Worm (Caenorhabditis elegans) whole organism, L4 larva: ENCODE data around the gene D2045.8.

Experiments used
- D1046.2 ChIP-seq: fragments of 200-800 bp; sonication (Bioruptor generic); IDR thresholded peaks from 2 replicates; pipeline ENCODE4 v1.3.6; 2022; ENCODE audit warnings: missing genetic modification characterization, missing compliant biosample characterization
- F10B5.3 ChIP-seq: sonication (generic microtip); optimal IDR thresholded peaks from 2 replicates; lab custom pipeline; 2016; ENCODE audit warnings: mild to moderate bottlenecking, missing genetic modification characterization, missing compliant biosample characterization
- F26F4.8 ChIP-seq: fragments of 200-800 bp; sonication (Bioruptor generic); conservative IDR thresholded peaks from 2 replicates; pipeline ENCODE4 v1.3.6; 2022; ENCODE audit warnings: missing genetic modification characterization, missing compliant biosample characterization
- F44E2.7 ChIP-seq: fragments of 200-800 bp; sonication (Bioruptor generic); IDR thresholded peaks from 2 replicates; pipeline ENCODE4 v2.1.2; 2022; ENCODE audit warnings: missing genetic modification characterization, missing compliant biosample characterization
- F49E8.2 ChIP-seq: sonication (generic microtip); optimal IDR thresholded peaks from 2 replicates; lab custom pipeline; 2016; ENCODE audit warnings: missing compliant biosample characterization, mild to moderate bottlenecking, missing genetic modification characterization, borderline replicate concordance
- T26A8.4 ChIP-seq: fragments of 200-800 bp; sonication (Bioruptor generic); IDR thresholded peaks from 2 replicates; pipeline ENCODE4 v1.3.6; 2022; ENCODE audit warnings: missing genetic modification characterization, missing compliant biosample characterization
- Y75B8A.6 ChIP-seq: fragments of 200-800 bp; sonication (Bioruptor generic); IDR thresholded peaks from 2 replicates; pipeline ENCODE4 v1.3.6; 2022; ENCODE audit warnings: missing genetic modification reagents, missing genetic modification characterization, missing compliant biosample characterization
- aha-1 ChIP-seq: fragments of 150-350 bp; peaks from one replicate; lab custom pipeline; 2014; ENCODE audit warnings: missing biosample characterization, missing genetic modification characterization
- ama-1 ChIP-seq: fragments of 150-350 bp; optimal IDR thresholded peaks from 2 replicates; lab custom pipeline; 2014; ENCODE audit warnings: inconsistent platforms, mixed read lengths
- attf-4 ChIP-seq: sonication (generic microtip); optimal IDR thresholded peaks from 3 replicates; lab custom pipeline; 2017; ENCODE audit warnings: missing biosample characterization, missing genetic modification characterization
- ceh-20 ChIP-seq: fragments of 200-800 bp; sonication (Bioruptor generic); IDR thresholded peaks from 2 replicates; pipeline ENCODE4 v1.3.6; 2022; ENCODE audit warnings: missing genetic modification reagents, missing genetic modification characterization, missing compliant biosample characterization
- cey-2 ChIP-seq: sonication (generic microtip); optimal IDR thresholded peaks from 3 replicates; lab custom pipeline; 2017; ENCODE audit warnings: missing genetic modification characterization, mild to moderate bottlenecking, missing compliant biosample characterization, antibody characterized with exemption, borderline replicate concordance; ENCODE audit not compliant: insufficient read depth
- ctbp-1 ChIP-seq: fragments of 200-800 bp; sonication (Bioruptor generic); IDR thresholded peaks from 2 replicates; pipeline ENCODE4 v1.3.6; 2022; ENCODE audit warnings: missing genetic modification reagents, missing genetic modification characterization, missing compliant biosample characterization
- daf-16 ChIP-seq, 3 experiments: sonication (generic microtip); optimal IDR thresholded peaks; 2 replicates each; lab custom pipeline; 2016 to 2017; ENCODE audit warnings: missing genetic modification characterization in 3 of 3, missing genetic modification reagents in 3 of 3, mild to moderate bottlenecking in 2 of 3, missing compliant biosample characterization in 2 of 3, missing biosample characterization in 1 of 3, moderate library complexity in 1 of 3
- dmd-6 ChIP-seq: fragments of 200-800 bp; sonication (Bioruptor generic); IDR thresholded peaks from 2 replicates; pipeline ENCODE4 v1.3.6; 2022; ENCODE audit warnings: missing genetic modification reagents, missing genetic modification characterization, missing compliant biosample characterization
- dmd-8 ChIP-seq: fragments of 200-800 bp; sonication (Bioruptor generic); IDR thresholded peaks from 2 replicates; pipeline ENCODE4 v1.3.6; 2022; ENCODE audit warnings: missing genetic modification characterization, missing compliant biosample characterization
- dmd-9 ChIP-seq: fragments of 200-800 bp; sonication (Bioruptor generic); IDR thresholded peaks from 2 replicates; pipeline ENCODE4 v1.3.6; 2022; ENCODE audit warnings: missing genetic modification reagents, missing genetic modification characterization, missing compliant biosample characterization
- dpl-1 ChIP-seq: fragments of 150-350 bp; optimal IDR thresholded peaks from 2 replicates; lab custom pipeline; 2014; ENCODE audit warnings: missing biosample characterization, missing genetic modification reagents, missing genetic modification characterization
- fkh-10 ChIP-seq: fragments of 150-350 bp; optimal IDR thresholded peaks from 2 replicates; lab custom pipeline; 2014; ENCODE audit warnings: missing biosample characterization, missing genetic modification reagents, missing genetic modification characterization
- fos-1 ChIP-seq: fragments of 150-350 bp; optimal IDR thresholded peaks from 2 replicates; lab custom pipeline; 2014; ENCODE audit warnings: missing biosample characterization, missing genetic modification characterization
- gei-8 ChIP-seq: fragments of 200-800 bp; sonication (Bioruptor generic); optimal IDR thresholded peaks from 2 replicates; lab custom pipeline; 2018; ENCODE audit warnings: mild to moderate bottlenecking, missing genetic modification characterization, missing compliant biosample characterization
- hif-1 ChIP-seq, 2 experiments: sonication (generic microtip); optimal IDR thresholded peaks; 2 replicates each; lab custom pipeline; 2016 to 2017; ENCODE audit warnings: missing compliant biosample characterization in 2 of 2, missing genetic modification characterization in 2 of 2, missing genetic modification reagents in 2 of 2, missing genotype in 2 of 2, mild to moderate bottlenecking in 1 of 2
- jun-1 ChIP-seq: fragments of 150-350 bp; optimal IDR thresholded peaks from 2 replicates; lab custom pipeline; 2014; ENCODE audit warnings: missing biosample characterization, missing genetic modification reagents, missing genetic modification characterization
- lim-7 ChIP-seq: fragments of 200-800 bp; sonication (Bioruptor generic); IDR thresholded peaks from 2 replicates; pipeline ENCODE4 v1.3.6; 2022; ENCODE audit warnings: missing genetic modification characterization, missing compliant biosample characterization
- lin-1 ChIP-seq: fragments of 200-800 bp; sonication (Bioruptor generic); IDR thresholded peaks from 2 replicates; pipeline ENCODE4 v1.3.6; 2022; ENCODE audit warnings: missing genetic modification reagents, missing genetic modification characterization, missing compliant biosample characterization
- lin-13 ChIP-seq: fragments of 150-350 bp; optimal IDR thresholded peaks from 2 replicates; lab custom pipeline; 2014; ENCODE audit warnings: missing biosample characterization, missing genetic modification reagents, missing genetic modification characterization
- lin-38 ChIP-seq: fragments of 200-800 bp; sonication (Bioruptor generic); IDR thresholded peaks from 2 replicates; pipeline ENCODE4 v1.3.6; 2022; ENCODE audit warnings: missing genetic modification reagents, missing genetic modification characterization, missing compliant biosample characterization
- lin-39 ChIP-seq: fragments of 150-350 bp; optimal IDR thresholded peaks from 2 replicates; lab custom pipeline; 2014; ENCODE audit warnings: missing biosample characterization, missing genetic modification reagents, missing genetic modification characterization
- lir-3 ChIP-seq: sonication (generic microtip); optimal IDR thresholded peaks from 2 replicates; lab custom pipeline; 2016; ENCODE audit warnings: mild to moderate bottlenecking, missing genetic modification characterization, missing compliant biosample characterization
- lsy-2 ChIP-seq, 2 experiments: fragments of 150-350 bp in 1 of 2; sonication (generic microtip) in 1 of 2; optimal IDR thresholded peaks; 2 replicates each; lab custom pipeline; 2014 to 2017; ENCODE audit warnings: missing biosample characterization in 2 of 2, missing genetic modification characterization in 2 of 2
- madf-5 ChIP-seq, 2 experiments: fragments of 200-800 bp; sonication (Bioruptor generic); IDR thresholded peaks; 2 replicates each; pipeline ENCODE4 v1.3.6; 2022; ENCODE audit warnings: missing compliant biosample characterization in 2 of 2, missing genetic modification characterization in 2 of 2
- mdl-1 ChIP-seq, 2 experiments: fragments of 150-350 bp in 1 of 2; sonication (generic microtip) in 1 of 2; optimal IDR thresholded peaks; 2 replicates each; lab custom pipeline; 2014 to 2017; ENCODE audit warnings: missing biosample characterization in 2 of 2, missing genetic modification characterization in 2 of 2
- mdt-29 ChIP-seq: fragments of 200-800 bp; sonication (Bioruptor generic); IDR thresholded peaks from 2 replicates; pipeline ENCODE4 v1.3.6; 2022; ENCODE audit warnings: missing genetic modification reagents, missing genetic modification characterization, missing compliant biosample characterization
- mep-1 ChIP-seq: fragments of 150-350 bp; sonication (generic microtip); optimal IDR thresholded peaks from 3 replicates; lab custom pipeline; 2014; ENCODE audit warnings: missing biosample characterization, missing genetic modification characterization
- mxl-2 ChIP-seq: fragments of 200-800 bp; sonication (Bioruptor generic); conservative IDR thresholded peaks from 2 replicates; pipeline ENCODE4 v1.3.6; 2022; ENCODE audit warnings: missing genetic modification reagents, missing genetic modification characterization, missing compliant biosample characterization
- mxl-3 ChIP-seq: fragments of 200-800 bp; sonication (Bioruptor generic); optimal IDR thresholded peaks from 2 replicates; lab custom pipeline; 2018; ENCODE audit warnings: mild to moderate bottlenecking, missing genetic modification characterization, missing compliant biosample characterization
- nhr-102 ChIP-seq: sonication (generic microtip); optimal IDR thresholded peaks from 2 replicates; lab custom pipeline; 2016; ENCODE audit warnings: mild to moderate bottlenecking, missing genetic modification characterization, moderate library complexity, missing compliant biosample characterization
- nhr-11 ChIP-seq: fragments of 150-350 bp; optimal IDR thresholded peaks from 2 replicates; lab custom pipeline; 2014; ENCODE audit warnings: missing biosample characterization, missing genetic modification characterization
- nhr-111 ChIP-seq: fragments of 200-800 bp; sonication (Bioruptor generic); optimal IDR thresholded peaks from 2 replicates; lab custom pipeline; 2018; ENCODE audit warnings: mild to moderate bottlenecking, missing genetic modification characterization, missing compliant biosample characterization
- nhr-25 ChIP-seq: sonication (generic microtip); optimal IDR thresholded peaks from 2 replicates; lab custom pipeline; 2017; ENCODE audit warnings: missing genetic modification characterization, mild to moderate bottlenecking, missing compliant biosample characterization, antibody characterized with exemption, moderate library complexity, borderline replicate concordance; ENCODE audit not compliant: insufficient read depth
- nhr-41 ChIP-seq: fragments of 200-800 bp; sonication (Bioruptor generic); IDR thresholded peaks from 2 replicates; pipeline ENCODE4 v1.3.6; 2022; ENCODE audit warnings: missing genetic modification reagents, missing genetic modification characterization, missing compliant biosample characterization
- nhr-76 ChIP-seq: fragments of 150-350 bp; optimal IDR thresholded peaks from 2 replicates; lab custom pipeline; 2014; ENCODE audit warnings: missing biosample characterization, missing genetic modification characterization
- pqm-1 ChIP-seq: sonication (generic microtip); optimal IDR thresholded peaks from 2 replicates; lab custom pipeline; 2017; ENCODE audit warnings: missing biosample characterization, missing genetic modification characterization
- rbr-2 ChIP-seq: sonication (generic microtip); optimal IDR thresholded peaks from 2 replicates; lab custom pipeline; 2016; ENCODE audit warnings: missing genotype, missing genetic modification characterization, missing compliant biosample characterization
- skn-1 ChIP-seq: fragments of 150-350 bp; optimal IDR thresholded peaks from 2 replicates; lab custom pipeline; 2014; ENCODE audit warnings: missing biosample characterization, missing genetic modification characterization
- snpc-1.2 ChIP-seq: fragments of 200-800 bp; sonication (Bioruptor generic); IDR thresholded peaks from 2 replicates; pipeline ENCODE4 v1.3.6; 2022; ENCODE audit warnings: missing genetic modification reagents, missing genetic modification characterization, missing compliant biosample characterization
- tag-97 ChIP-seq: fragments of 200-800 bp; sonication (Bioruptor generic); IDR thresholded peaks from 2 replicates; pipeline ENCODE4 v1.3.6; 2022; ENCODE audit warnings: missing genetic modification characterization, missing compliant biosample characterization
- unc-130 ChIP-seq: sonication (generic microtip); optimal IDR thresholded peaks from 2 replicates; lab custom pipeline; 2016; ENCODE audit warnings: missing genetic modification reagents, missing genetic modification characterization, missing compliant biosample characterization
- unc-39 ChIP-seq: sonication (generic microtip); optimal IDR thresholded peaks from 2 replicates; lab custom pipeline; 2017; ENCODE audit warnings: missing biosample characterization, missing genetic modification characterization
- zfp-3 ChIP-seq: fragments of 200-800 bp; sonication (Bioruptor generic); conservative IDR thresholded peaks from 2 replicates; pipeline ENCODE4 v1.3.6; 2022; ENCODE audit warnings: missing genetic modification reagents, missing genetic modification characterization, missing compliant biosample characterization
- ztf-11 ChIP-seq: fragments of 150-350 bp; optimal IDR thresholded peaks from 2 replicates; lab custom pipeline; 2014; ENCODE audit warnings: missing biosample characterization, missing genetic modification characterization

Gene D2045.8

DNA sequence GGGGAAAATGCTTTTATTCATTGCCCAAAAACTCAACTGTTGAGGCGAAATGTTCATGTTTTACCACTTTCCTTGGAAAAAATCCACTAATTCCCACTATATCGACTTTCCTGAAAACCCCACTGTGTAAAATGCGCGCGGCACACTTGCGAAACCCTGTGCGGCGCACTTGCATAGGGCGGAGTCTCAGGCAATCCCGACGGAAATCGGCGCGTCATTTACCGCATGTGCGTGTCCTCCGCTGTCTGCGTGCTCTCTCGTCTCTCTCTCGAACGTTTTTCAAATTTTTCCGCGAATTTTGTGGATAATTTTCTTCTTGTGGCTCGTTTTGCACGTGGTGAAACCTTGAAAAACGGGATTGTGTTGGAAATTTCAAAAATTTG lies 20.9 kb upstream of the D2045.8 start, which contains the start of gene atx-2 (continued):
- TF ChIP-seq fos-1 = no peak
- TF ChIP-seq mdl-1 (tag; optimal IDR thresholded peaks at IDR 0.05; lab: Kevin White, UChicago) = peak; percentile 77 to 96
- peak; percentile 80 for TF ChIP-seq zfp-3 (GFP tag; lab: Robert Waterston, UW)
- peak; percentile 91 for TF ChIP-seq aha-1 (tag; lab: Kevin White, UChicago)
- peak; percentile 62 for TF ChIP-seq nhr-111 (GFP tag; lab: Kevin White, UChicago)
- TF ChIP-seq fkh-10 (GFP tag; lab: Kevin White, UChicago) = peak; percentile 31
- TF ChIP-seq gei-8 (GFP tag; lab: Kevin White, UChicago) = peak; percentile 54
- no peak for TF ChIP-seq pqm-1 (tag; lab: Kevin White, UChicago)
- TF ChIP-seq ctbp-1 (GFP tag; lab: Robert Waterston, UW) = peak; percentile 79
- peak in 1 of 2 experiments; percentile 79 for TF ChIP-seq hif-1 (tag; optimal IDR thresholded peaks at IDR 0.05; lab: Kevin White, UChicago)
- TF ChIP-seq ztf-11 (tag; lab: Kevin White, UChicago) = no peak
- peak; percentile 71; the same call in 1 of the 2 replicates for TF ChIP-seq Y75B8A.6 (GFP tag; lab: Robert Waterston, UW)
- TF ChIP-seq mxl-2 = peak; percentile 41; the same call in 1 of the 2 replicates
- TF ChIP-seq F26F4.8 (GFP tag; lab: Robert Waterston, UW) = no peak
- TF ChIP-seq lin-13 (GFP tag; lab: Kevin White, UChicago) = peak; percentile 83
- TF ChIP-seq lin-1 (GFP tag; lab: Robert Waterston, UW) = peak; percentile 98
- peak; percentile 40 for TF ChIP-seq skn-1 (tag; lab: Kevin White, UChicago)
- 0 out of 2 replicates have a peak, but pooled peaks have one; percentile 63 for TF ChIP-seq tag-97 (GFP tag; lab: Robert Waterston, UW)
- peak; percentile 49 to 78 for TF ChIP-seq lsy-2 (tag; optimal IDR thresholded peaks at IDR 0.05; lab: Kevin White, UChicago)
- peak; percentile 94 for TF ChIP-seq D1046.2
- no peak for TF ChIP-seq cey-2
- peak; percentile 90 for TF ChIP-seq dmd-9 (GFP tag; lab: Robert Waterston, UW)
- peak; percentile 92 for TF ChIP-seq unc-130 (GFP tag; lab: Kevin White, UChicago)
- peak; percentile 9 for TF ChIP-seq jun-1
- peak; percentile 44 to 93; a peak in 2 of 4 replicates for TF ChIP-seq madf-5 (GFP tag; IDR thresholded peaks at IDR 0.05; lab: Robert Waterston, UW)
- TF ChIP-seq lim-7 (GFP tag; lab: Robert Waterston, UW) = peak; percentile 78
- peak; percentile 71 for TF ChIP-seq dpl-1 (GFP tag; lab: Kevin White, UChicago)
- TF ChIP-seq ceh-20 (GFP tag; lab: Robert Waterston, UW) = peak; percentile 92
- peak; percentile 87 for TF ChIP-seq dmd-6 (GFP tag; lab: Robert Waterston, UW)
- TF ChIP-seq nhr-76 = no peak
- TF ChIP-seq nhr-41 (GFP tag; lab: Robert Waterston, UW) = peak; percentile 92
- no peak for TF ChIP-seq lin-39 (tag; lab: Kevin White, UChicago)
- peak; percentile 13 to 78 for TF ChIP-seq daf-16 (GFP tag; optimal IDR thresholded peaks at IDR 0.05; lab: Kevin White, UChicago)
- TF ChIP-seq daf-16 (tag; optimal IDR thresholded peaks at IDR 0.05; lab: Kevin White, UChicago) = peak; percentile 35
- TF ChIP-seq lir-3 (tag; lab: Kevin White, UChicago) = peak; percentile 11
- no peak for TF ChIP-seq attf-4 (tag; lab: Kevin White, UChicago)
- peak; percentile 98 for TF ChIP-seq lin-38 (GFP tag; lab: Robert Waterston, UW)
- TF ChIP-seq snpc-1.2 = peak; percentile 77
- peak; percentile 68 for TF ChIP-seq F49E8.2 (tag; lab: Kevin White, UChicago)
- TF ChIP-seq F10B5.3 (tag; lab: Kevin White, UChicago) = peak; percentile 65
- TF ChIP-seq dmd-8 = peak; percentile 93
- TF ChIP-seq mep-1 (tag; lab: Kevin White, UChicago) = peak; percentile 89
- TF ChIP-seq nhr-25 (tag; lab: Kevin White, UChicago) = no peak
- TF ChIP-seq mxl-3 (GFP tag; lab: Kevin White, UChicago) = peak; percentile 97
- peak; percentile 85 for TF ChIP-seq F44E2.7 (GFP tag; lab: Robert Waterston, UW)
- TF ChIP-seq unc-39 (tag; lab: Kevin White, UChicago) = no peak
- peak; percentile 86 for TF ChIP-seq rbr-2 (tag; lab: Kevin White, UChicago)
- TF ChIP-seq mdt-29 (GFP tag; lab: Robert Waterston, UW) = peak; percentile 86
- peak; percentile 91 for TF ChIP-seq T26A8.4 (GFP tag; lab: Robert Waterston, UW)
- peak; percentile 56 for TF ChIP-seq nhr-11
- TF ChIP-seq ama-1 = no peak
- peak; percentile 89 for TF ChIP-seq nhr-102 (tag; lab: Kevin White, UChicago)
